Fruit fly (Drosophila melanogaster) whole organism, embryonic: ENCODE measurements around the gene Cda5.

ENCODE experiments used
- Atf3 ChIP-seq: fragments of 200-800 bp; sonication (Bioruptor generic); optimal IDR thresholded peaks from 3 replicates; lab custom pipeline; 2016; ENCODE audit warnings: missing biosample characterization, missing genetic modification characterization
- Blimp-1 ChIP-seq: fragments of 200-800 bp; sonication (Bioruptor generic); optimal IDR thresholded peaks from 3 replicates; lab custom pipeline; 2018; ENCODE audit warnings: missing biosample characterization, missing genetic modification characterization, mild to moderate bottlenecking, moderate library complexity, missing genetic modification reagents
- CG10274 ChIP-seq: fragments of 200-800 bp; sonication (Bioruptor generic); optimal IDR thresholded peaks from 3 replicates; lab custom pipeline; 2017; ENCODE audit warnings: missing biosample characterization, mild to moderate bottlenecking, missing genetic modification characterization
- CG15601 ChIP-seq: fragments of 200-800 bp; sonication (Bioruptor generic); optimal IDR thresholded peaks from 3 replicates; lab custom pipeline; 2019; ENCODE audit warnings: missing biosample characterization, mild to moderate bottlenecking, missing genetic modification characterization, moderate library complexity
- CG31224 ChIP-seq: fragments of 200-800 bp; sonication (Bioruptor generic); IDR thresholded peaks from 2 replicates; pipeline ENCODE4 v1.3.6; 2022; ENCODE audit warnings: missing biosample characterization, missing genetic modification characterization
- CG3163 ChIP-seq: fragments of 200-800 bp; sonication (Bioruptor generic); optimal IDR thresholded peaks from 3 replicates; lab custom pipeline; 2016; ENCODE audit warnings: missing biosample characterization, missing genetic modification characterization
- CG34224 ChIP-seq: fragments of 200-800 bp; sonication (Bioruptor generic); IDR thresholded peaks from 3 replicates; pipeline ENCODE4 v1.3.6; 2022; ENCODE audit warnings: missing biosample characterization, missing genetic modification characterization; ENCODE audit not compliant: partially characterized antibody
- CG3847 ChIP-seq: fragments of 200-800 bp; sonication (Bioruptor generic); IDR thresholded peaks from 2 replicates; pipeline ENCODE4 v1.3.6; 2022; ENCODE audit warnings: missing biosample characterization, missing genetic modification characterization
- CG4617 ChIP-seq: fragments of 200-800 bp; sonication (Bioruptor generic); optimal IDR thresholded peaks from 3 replicates; lab custom pipeline; 2016; ENCODE audit warnings: missing biosample characterization, missing genetic modification characterization, borderline replicate concordance
- CG5180 ChIP-seq: fragments of 200-800 bp; sonication (Bioruptor generic); optimal IDR thresholded peaks from 3 replicates; lab custom pipeline; 2017; ENCODE audit warnings: missing biosample characterization, missing genetic modification characterization, mild to moderate bottlenecking, moderate library complexity, missing genetic modification reagents
- Camta ChIP-seq: fragments of 200-800 bp; sonication (Bioruptor generic); optimal IDR thresholded peaks from 2 replicates; lab custom pipeline; 2016; ENCODE audit warnings: missing biosample characterization, missing genetic modification characterization
- Drgx ChIP-seq: fragments of 200-800 bp; sonication (Bioruptor generic); IDR thresholded peaks from 2 replicates; pipeline ENCODE4 v1.3.6; 2022; ENCODE audit warnings: missing biosample characterization, missing genetic modification characterization
- Eip74EF ChIP-seq, 2 experiments: fragments of 200-800 bp in 1 of 2; fragments of >200 bp in 1 of 2; sonication (Bioruptor generic) in 1 of 2; optimal IDR thresholded peaks; 2 replicates each; lab custom pipeline; 2017 to 2019; ENCODE audit warnings: missing biosample characterization in 2 of 2, missing genetic modification characterization in 2 of 2, mild to moderate bottlenecking in 1 of 2, moderate library complexity in 1 of 2
- HLH54F ChIP-seq: fragments of 200-800 bp; sonication (Bioruptor generic); optimal IDR thresholded peaks from 3 replicates; lab custom pipeline; 2016; ENCODE audit warnings: missing biosample characterization, missing genetic modification characterization
- Jarid2 ChIP-seq: fragments of 200-800 bp; sonication (Bioruptor generic); optimal IDR thresholded peaks from 3 replicates; lab custom pipeline; 2017; ENCODE audit warnings: mild to moderate bottlenecking, missing biosample characterization, missing genetic modification reagents, missing genetic modification characterization
- Med ChIP-seq: fragments of 200-800 bp; sonication (Bioruptor generic); peaks from one replicate; lab custom pipeline; 2016; ENCODE audit warnings: missing biosample characterization, missing genetic modification characterization, mild to moderate bottlenecking, inconsistent platforms, moderate library complexity
- Opbp ChIP-seq: fragments of 200-800 bp; sonication (Bioruptor generic); IDR thresholded peaks from 3 replicates; pipeline ENCODE4 v1.3.6; 2022; ENCODE audit warnings: missing biosample characterization, missing genetic modification characterization; ENCODE audit not compliant: partially characterized antibody
- Pdp1 ChIP-seq, 2 experiments: fragments of 200-800 bp; sonication (Bioruptor generic); optimal IDR thresholded peaks; 3 replicates each; lab custom pipeline; 2016; ENCODE audit warnings: missing biosample characterization in 2 of 2, missing genetic modification characterization in 2 of 2, mild to moderate bottlenecking in 1 of 2, moderate library complexity in 1 of 2
- Sox102F ChIP-seq: fragments of 200-800 bp; sonication (Bioruptor generic); optimal IDR thresholded peaks from 2 replicates; lab custom pipeline; 2018; ENCODE audit warnings: missing biosample characterization, mild to moderate bottlenecking, missing genetic modification characterization, moderate library complexity
- Ssrp ChIP-seq: fragments of 200-800 bp; sonication (Bioruptor generic); optimal IDR thresholded peaks from 2 replicates; lab custom pipeline; 2018; ENCODE audit warnings: missing biosample characterization, mild to moderate bottlenecking, missing genetic modification characterization, moderate library complexity
- ase ChIP-seq: fragments of 200-800 bp; sonication (Bioruptor generic); IDR thresholded peaks from 3 replicates; pipeline ENCODE4 v1.3.6; 2022; ENCODE audit warnings: missing biosample characterization, missing genetic modification characterization
- bbx ChIP-seq: fragments of 200-800 bp; sonication (Bioruptor generic); IDR thresholded peaks from 2 replicates; pipeline ENCODE4 v1.3.6; 2022; ENCODE audit warnings: missing biosample characterization, missing genetic modification characterization; ENCODE audit not compliant: partially characterized antibody
- btn ChIP-seq: fragments of 200-800 bp; sonication (Bioruptor generic); optimal IDR thresholded peaks from 2 replicates; lab custom pipeline; 2016; ENCODE audit warnings: missing biosample characterization, missing genetic modification characterization
- chinmo ChIP-seq: fragments of 200-800 bp; sonication (Bioruptor generic); IDR thresholded peaks from 4 replicates; pipeline ENCODE4 v1.3.6; 2022; ENCODE audit warnings: missing biosample characterization, missing genetic modification characterization; ENCODE audit not compliant: partially characterized antibody
- chm ChIP-seq: fragments of 200-800 bp; sonication (Bioruptor generic); IDR thresholded peaks from 2 replicates; pipeline ENCODE4 v1.3.6; 2022; ENCODE audit warnings: missing biosample characterization, missing genetic modification characterization
- ci ChIP-seq: fragments of 200-800 bp; sonication (Bioruptor generic); IDR thresholded peaks from 3 replicates; pipeline ENCODE4 v1.3.6; 2022; ENCODE audit warnings: missing biosample characterization, missing genetic modification characterization
- ftz-f1 ChIP-seq: fragments of 200-800 bp; sonication (Bioruptor generic); optimal IDR thresholded peaks from 2 replicates; lab custom pipeline; 2016; ENCODE audit warnings: missing biosample characterization, missing genetic modification characterization
- fu2 ChIP-seq: fragments of 200-800 bp; sonication (Bioruptor generic); optimal IDR thresholded peaks from 2 replicates; lab custom pipeline; 2016; ENCODE audit warnings: missing biosample characterization, missing genetic modification characterization
- gem ChIP-seq: fragments of 200-800 bp; sonication (Bioruptor generic); optimal IDR thresholded peaks from 2 replicates; lab custom pipeline; 2019; ENCODE audit warnings: missing biosample characterization, mild to moderate bottlenecking, missing genetic modification characterization, moderate library complexity
- kni ChIP-seq: fragments of 200-800 bp; sonication (Bioruptor generic); optimal IDR thresholded peaks from 3 replicates; lab custom pipeline; 2017; ENCODE audit warnings: mild to moderate bottlenecking, missing biosample characterization, missing genetic modification reagents, missing genetic modification characterization
- mld ChIP-seq: fragments of 200-800 bp; sonication (Bioruptor generic); IDR thresholded peaks from 3 replicates; pipeline ENCODE4 v1.3.6; 2022; ENCODE audit warnings: missing biosample characterization, missing genetic modification characterization; ENCODE audit not compliant: partially characterized antibody
- nmo ChIP-seq: fragments of 200-800 bp; sonication (Bioruptor generic); optimal IDR thresholded peaks from 2 replicates; lab custom pipeline; 2018; ENCODE audit warnings: missing biosample characterization, mild to moderate bottlenecking, missing genetic modification characterization, moderate library complexity
- nom ChIP-seq: fragments of 200-800 bp; sonication (Bioruptor generic); optimal IDR thresholded peaks from 2 replicates; lab custom pipeline; 2017; ENCODE audit warnings: missing biosample characterization, missing genetic modification characterization, mild to moderate bottlenecking, moderate library complexity, missing genetic modification reagents
- pita ChIP-seq: fragments of 200-800 bp; sonication (Bioruptor generic); optimal IDR thresholded peaks from 2 replicates; lab custom pipeline; 2017; ENCODE audit warnings: missing biosample characterization, mild to moderate bottlenecking, missing genetic modification characterization
- row ChIP-seq: fragments of 200-800 bp; sonication (Bioruptor generic); IDR thresholded peaks from 3 replicates; pipeline ENCODE4 v1.3.6; 2022; ENCODE audit warnings: missing biosample characterization, missing genetic modification characterization
- schlank ChIP-seq: fragments of 200-800 bp; sonication (Bioruptor generic); optimal IDR thresholded peaks from 2 replicates; lab custom pipeline; 2018; ENCODE audit warnings: missing biosample characterization, mild to moderate bottlenecking, missing genetic modification characterization
- sqz ChIP-seq: fragments of 200-800 bp; sonication (Bioruptor generic); optimal IDR thresholded peaks from 3 replicates; lab custom pipeline; 2018; ENCODE audit warnings: missing biosample characterization, mild to moderate bottlenecking, missing genetic modification characterization
- stwl ChIP-seq: fragments of 200-800 bp; sonication (Bioruptor generic); optimal IDR thresholded peaks from 3 replicates; lab custom pipeline; 2018; ENCODE audit warnings: missing biosample characterization, mild to moderate bottlenecking, missing genetic modification characterization, moderate library complexity
- z ChIP-seq: fragments of 200-800 bp; sonication (Bioruptor generic); IDR thresholded peaks from 3 replicates; pipeline ENCODE4 v1.3.6; 2022; ENCODE audit warnings: missing biosample characterization, missing genetic modification characterization

The Cda5 gene

dm6 chr2L:66369-67278, 1.4 kb upstream of the Cda5 start, which contains the start of gene dbr (continued):
- TF ChIP-seq z (GFP tag; lab: Robert Waterston, UW) (peak; percentile 79; the same call in 2 of the 3 replicates), nmo (GFP tag; lab: Kevin White, UChicago) (no peak), CG15601 (no peak), row (GFP tag; lab: Robert Waterston, UW) (peak; percentile 15; the same call in 1 of the 3 replicates), CG34224 (GFP tag; lab: Robert Waterston, UW) (no peak), Eip74EF (GFP tag; optimal IDR thresholded peaks at IDR 0.05; lab: Kevin White, UChicago) (no peak), ase (no peak), mld (GFP tag; lab: Robert Waterston, UW) (no peak), pita (GFP tag; lab: Kevin White, UChicago) (no peak), Camta (GFP tag; lab: Kevin White, UChicago) (no peak), HLH54F (GFP tag; lab: Kevin White, UChicago) (no peak), Sox102F (GFP tag; lab: Kevin White, UChicago) (no peak), CG10274 (GFP tag; lab: Kevin White, UChicago) (no peak), Ssrp (no peak), CG3847 (GFP tag; lab: Robert Waterston, UW) (no peak), Atf3 (GFP tag; lab: Kevin White, UChicago) (no peak)

- no peak for TF ChIP-seq nmo (GFP tag; lab: Kevin White, UChicago)
- no peak for TF ChIP-seq stwl
- no peak for TF ChIP-seq CG31224 (GFP tag; lab: Robert Waterston, UW)
- TF ChIP-seq chinmo (GFP tag; lab: Robert Waterston, UW) = peak; percentile 73; the same call in 1 of the 4 replicates
- TF ChIP-seq Pdp1 (GFP tag; optimal IDR thresholded peaks at IDR 0.05; lab: Kevin White, UChicago) = peak in 1 of 2 experiments; percentile 16
- peak; percentile 7 for TF ChIP-seq nom (GFP tag; lab: Kevin White, UChicago)
- peak; percentile 10 for TF ChIP-seq CG5180 (GFP tag; lab: Kevin White, UChicago)
- TF ChIP-seq fu2 (GFP tag; lab: Kevin White, UChicago) = no peak
- peak; percentile 88 for TF ChIP-seq Blimp-1
- TF ChIP-seq bbx (GFP tag; lab: Robert Waterston, UW) = peak; percentile 57; the same call in 1 of the 2 replicates
- 0 out of 2 replicates have a peak, but pooled peaks have one; percentile 19 for TF ChIP-seq Drgx (GFP tag; lab: Robert Waterston, UW)
- peak; percentile 63 for TF ChIP-seq Med (GFP tag; lab: Kevin White, UChicago)
- peak; percentile 24 for TF ChIP-seq ftz-f1 (GFP tag; lab: Kevin White, UChicago)
- TF ChIP-seq gem (tag; lab: Kevin White, UChicago) = no peak
- peak; percentile 14; the same call in 1 of the 2 replicates for TF ChIP-seq chm (GFP tag; lab: Robert Waterston, UW)
- TF ChIP-seq CG3163 = peak; percentile 38
- TF ChIP-seq CG4617 = no peak
- TF ChIP-seq kni = peak; percentile 8
- no peak for TF ChIP-seq schlank (tag; lab: Kevin White, UChicago)
- no peak for TF ChIP-seq btn (GFP tag; lab: Kevin White, UChicago)
- TF ChIP-seq ci (GFP tag; lab: Robert Waterston, UW) = peak; percentile 52; the same call in 2 of the 3 replicates
- peak; percentile 3 for TF ChIP-seq Jarid2
- no peak for TF ChIP-seq Opbp (GFP tag; lab: Robert Waterston, UW)
- peak; percentile 14 for TF ChIP-seq sqz
- TF ChIP-seq, all 482 proteins: peak for 15
Measured at dm6 chr2L:59058-59603, 6.1 kb downstream of the Cda5 start.
